Worm (Caenorhabditis elegans): ENCODE measurements around the gene srj-11.

srj-11 gene

DNA sequence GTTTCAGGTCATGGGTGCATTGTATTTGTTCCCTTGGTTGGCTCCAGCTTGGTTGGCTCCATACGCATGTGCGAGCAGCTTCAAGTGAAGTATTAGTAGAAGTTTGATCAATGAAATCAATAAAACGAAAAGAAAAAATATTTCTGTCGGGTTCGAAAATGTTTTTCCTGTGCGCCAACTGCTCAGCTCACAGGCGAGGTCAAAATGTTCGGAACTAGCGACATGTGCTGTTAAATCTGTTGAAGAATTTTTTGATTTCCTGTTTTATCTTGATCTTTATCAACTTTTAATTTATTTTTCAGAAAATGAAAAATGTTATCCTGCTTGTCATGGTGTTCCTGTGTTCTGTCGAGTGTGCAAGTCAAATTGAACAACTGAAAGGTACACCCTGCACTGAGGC, 40.3 kb downstream of the srj-11 start, which contains the start of gene T28A11.25:
TSS of gene T28A11.25 (plus strand) at position 301 of the 400 bp plus-strand sequence.
- TF ChIP-seq unc-62 (GFP tag; optimal IDR thresholded peaks at IDR 0.05), result no peak

- TF ChIP-seq unc-62 (GFP tag; optimal IDR thresholded peaks at IDR 0.05), result no peak
Measured at ce11 chrV:3282957-3283356, 41.7 kb downstream of the srj-11 start, which contains the start of gene str-64. str-64 (plus strand) TSS chrV:3283257.

- TF ChIP-seq unc-62 (GFP tag; optimal IDR thresholded peaks at IDR 0.05), result no peak
Measured at ce11 chrV:3284629-3285028, 43.4 kb downstream of the srj-11 start, which contains the start of gene F35F10.5. F35F10.5 (plus strand) TSS chrV:3284929.

- TF ChIP-seq unc-62 (GFP tag; optimal IDR thresholded peaks at IDR 0.05), result no peak
Measured at ce11 chrV:3287330-3287729, 46.1 kb downstream of the srj-11 start, which contains the start of gene F35F10.7. F35F10.7 (minus strand) TSS chrV:3287430.

DNA sequence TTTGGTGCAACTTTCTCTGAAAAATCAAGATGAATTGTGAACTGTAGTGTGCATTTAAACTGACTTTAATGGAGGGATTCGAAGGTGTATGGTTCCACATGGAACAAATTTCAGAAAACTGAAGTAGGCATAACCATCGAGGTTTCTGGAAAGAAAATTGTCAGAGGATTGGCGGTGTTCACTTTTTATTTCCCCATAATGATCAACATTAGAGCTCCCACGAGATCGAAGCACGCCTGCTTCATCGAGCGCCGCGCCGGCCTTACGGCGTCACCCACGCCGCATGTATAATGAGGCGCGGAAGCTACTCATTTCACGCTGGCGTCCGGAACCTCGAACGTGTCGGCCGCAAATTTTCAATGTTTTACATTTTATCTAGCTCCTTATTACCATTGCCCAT, 46.9 kb downstream of the srj-11 start:
- no peak for TF ChIP-seq unc-62 (GFP tag; optimal IDR thresholded peaks at IDR 0.05)

DNA sequence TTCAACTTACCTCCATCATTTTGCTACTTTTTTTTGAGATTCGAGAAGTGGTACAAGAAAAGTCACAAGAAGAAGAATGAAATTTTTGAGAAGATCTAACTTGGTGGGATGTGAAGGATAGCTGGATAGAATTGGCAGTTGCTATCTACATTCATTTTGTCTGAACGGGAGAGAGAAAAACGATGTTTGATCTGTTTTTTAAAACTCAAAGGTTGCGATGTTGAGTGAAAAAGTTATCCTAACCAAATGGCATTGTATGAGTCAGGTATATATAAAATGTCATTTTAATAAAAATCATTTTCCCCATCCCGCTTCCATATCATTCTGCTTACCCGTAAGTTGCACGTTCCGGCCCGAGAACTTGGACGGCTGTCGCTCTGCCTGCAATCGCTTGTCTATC, 48.0 kb downstream of the srj-11 start, which contains the start of gene F35F10.6:
TSS of gene F35F10.6 (minus strand) at position 101 of the 400 bp plus-strand sequence.
- TF ChIP-seq unc-62 (GFP tag; optimal IDR thresholded peaks at IDR 0.05), result no peak

All from whole organism, dauer.